Fruit fly (Drosophila melanogaster): ENCODE data around the gene Samuel.

The Samuel gene

DNA sequence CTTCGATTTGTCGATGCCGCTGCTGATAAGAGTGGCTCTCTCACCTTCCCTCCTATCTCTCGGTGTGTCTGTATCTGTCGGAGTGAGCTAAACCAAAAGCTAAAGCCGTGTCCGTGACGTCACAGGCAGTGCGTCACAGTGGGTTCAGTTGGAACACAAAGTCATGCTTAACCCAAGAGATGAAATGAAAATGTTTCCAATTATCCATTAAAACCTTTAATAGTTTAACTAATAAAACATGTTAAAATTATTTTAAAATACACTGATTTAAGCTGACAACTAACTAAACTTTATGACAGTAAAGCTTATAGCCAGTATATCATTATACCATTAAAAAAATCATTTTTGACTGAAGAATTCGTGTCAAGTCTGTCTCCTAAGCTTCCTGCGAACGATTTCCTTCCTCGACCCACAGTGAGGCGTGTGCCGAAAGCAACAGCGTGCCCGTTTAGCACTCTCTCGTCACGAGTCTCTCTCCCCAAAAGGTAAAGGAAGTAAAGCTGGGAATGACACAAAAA is 46.3 kb upstream of the Samuel start, which contains the start of gene Idua (continued):
- TF ChIP-seq CG4404 (GFP tag; IDR thresholded peaks at IDR 0.05): 0 out of 2 replicates have a peak, but pooled peaks have one; percentile 24
- no peak for TF ChIP-seq CG6272 (GFP tag; IDR thresholded peaks at IDR 0.05)
- no peak for TF ChIP-seq CG3726 (GFP tag; IDR thresholded peaks at IDR 0.05)
- no peak for TF ChIP-seq CG15479 (GFP tag; optimal IDR thresholded peaks at IDR 0.05)
- TF ChIP-seq CG14667 (GFP tag; IDR thresholded peaks at IDR 0.05): peak; percentile 53
- no peak for TF ChIP-seq slp2 (GFP tag; optimal IDR thresholded peaks at IDR 0.05)
- no peak for TF ChIP-seq ac (GFP tag; optimal IDR thresholded peaks at IDR 0.05)
- no peak for TF ChIP-seq Opbp (GFP tag; IDR thresholded peaks at IDR 0.05; ENCODE audit: partially characterized antibody)
- peak; percentile 78 for TF ChIP-seq bcd (GFP tag; optimal IDR thresholded peaks at IDR 0.05)
- TF ChIP-seq CG7745 (tag; optimal IDR thresholded peaks at IDR 0.05): no peak
- TF ChIP-seq CG7928 (GFP tag; optimal IDR thresholded peaks at IDR 0.05): no peak
- peak; percentile 7 for TF ChIP-seq CG4854 (GFP tag; optimal IDR thresholded peaks at IDR 0.05)
- TF ChIP-seq maf-S (GFP tag; optimal IDR thresholded peaks at IDR 0.05): no peak
- no peak for TF ChIP-seq D (optimal IDR thresholded peaks at IDR 0.05)
- TF ChIP-seq D (GFP tag; optimal IDR thresholded peaks at IDR 0.05): peak; percentile 76
- peak; percentile 26 for TF ChIP-seq YL-1 (GFP tag; optimal IDR thresholded peaks at IDR 0.05)
- peak; percentile 53; the same call in 1 of the 2 replicates for TF ChIP-seq Ada2b (GFP tag; IDR thresholded peaks at IDR 0.05)
- TF ChIP-seq odd (GFP tag; optimal IDR thresholded peaks at IDR 0.05): peak; percentile 80
- TF ChIP-seq chif (GFP tag; optimal IDR thresholded peaks at IDR 0.05): peak in 1 of 2 experiments; percentile 21
- no peak for TF ChIP-seq Dfd (GFP tag; optimal IDR thresholded peaks at IDR 0.05)
- TF ChIP-seq mirr (GFP tag; optimal IDR thresholded peaks at IDR 0.05): no peak
- TF ChIP-seq cg (GFP tag; optimal IDR thresholded peaks at IDR 0.05): no peak
- TF ChIP-seq Dp (GFP tag; optimal IDR thresholded peaks at IDR 0.05): no peak
- peak; percentile 13; the same call in 1 of the 2 replicates for TF ChIP-seq cas (GFP tag; IDR thresholded peaks at IDR 0.05)
- TF ChIP-seq H2.0 (GFP tag; IDR thresholded peaks at IDR 0.05): peak; percentile 31; the same call in 1 of the 2 replicates
- no peak for TF ChIP-seq CG13287 (GFP tag; IDR thresholded peaks at IDR 0.05; ENCODE audit: partially characterized antibody)
- peak; percentile 63; the same call in 1 of the 2 replicates for TF ChIP-seq seq (GFP tag; IDR thresholded peaks at IDR 0.05)
- TF ChIP-seq Dip2 (GFP tag; IDR thresholded peaks at IDR 0.05): no peak
- TF ChIP-seq dan (GFP tag; IDR thresholded peaks at IDR 0.05): no peak
- TF ChIP-seq CoRest (tag; optimal IDR thresholded peaks at IDR 0.05): peak; percentile 81
- TF ChIP-seq CG9797 (GFP tag; optimal IDR thresholded peaks at IDR 0.05): no peak
- TF ChIP-seq dmrt99B (tag; optimal IDR thresholded peaks at IDR 0.05): no peak
- no peak for TF ChIP-seq Hr39 (optimal IDR thresholded peaks at IDR 0.05)
- TF ChIP-seq CG4328 (GFP tag; optimal IDR thresholded peaks at IDR 0.05): peak; percentile 41
- no peak for TF ChIP-seq salm (tag; optimal IDR thresholded peaks at IDR 0.05)
- TF ChIP-seq CG6683 (GFP tag; optimal IDR thresholded peaks at IDR 0.05): peak; percentile 76
- TF ChIP-seq so (GFP tag; IDR thresholded peaks at IDR 0.05): peak; percentile 61; the same call in 1 of the 3 replicates
- TF ChIP-seq Ets97D (GFP tag; optimal IDR thresholded peaks at IDR 0.05): no peak
- 0 out of 2 replicates have a peak, but pooled peaks have one; percentile 18 for TF ChIP-seq ranshi (GFP tag; IDR thresholded peaks at IDR 0.05)
- peak; percentile 1 for TF ChIP-seq wek (GFP tag; optimal IDR thresholded peaks at IDR 0.05)
- TF ChIP-seq HmgD (GFP tag; optimal IDR thresholded peaks at IDR 0.05): no peak
- no peak for TF ChIP-seq pnt (GFP tag; optimal IDR thresholded peaks at IDR 0.05)
- TF ChIP-seq nom (GFP tag; optimal IDR thresholded peaks at IDR 0.05): no peak
- TF ChIP-seq tll (GFP tag; optimal IDR thresholded peaks at IDR 0.05): no peak
- TF ChIP-seq CG12104 (GFP tag; optimal IDR thresholded peaks at IDR 0.05): peak; percentile 53
- TF ChIP-seq CG4424 (GFP tag; optimal IDR thresholded peaks at IDR 0.05): peak; percentile 68
- no peak for TF ChIP-seq Vsx1 (GFP tag; optimal IDR thresholded peaks at IDR 0.05)
- no peak; the same call in 2 of the 3 replicates for TF ChIP-seq CG34422 (GFP tag; IDR thresholded peaks at IDR 0.05)
- TF ChIP-seq ken (GFP tag; IDR thresholded peaks at IDR 0.05): 0 out of 3 replicates have a peak, but pooled peaks have one; percentile 36
- TF ChIP-seq Oli (tag; optimal IDR thresholded peaks at IDR 0.05): peak; percentile 78
- TF ChIP-seq slbo (GFP tag; IDR thresholded peaks at IDR 0.05): peak; percentile 66

Measured in whole organism, embryonic.